Fruit fly (Drosophila melanogaster) whole organism, prepupa: Measurements from ENCODE around the gene CG9147.
A peak's percentile ranks its signal among the peaks of the same experiment; 100 is the strongest.

ENCODE experiments used
- Blimp-1 ChIP-seq: fragments of 200-800 bp; sonication (Bioruptor generic); optimal IDR thresholded peaks from 3 replicates; lab custom pipeline; 2017; ENCODE audit warnings: missing biosample characterization, missing genetic modification characterization, mild to moderate bottlenecking, moderate library complexity, missing genetic modification reagents
- CG10631 ChIP-seq: fragments of 200-800 bp; sonication (Bioruptor generic); optimal IDR thresholded peaks from 2 replicates; lab custom pipeline; 2016; ENCODE audit warnings: missing biosample characterization, missing genetic modification characterization
- CG10669 ChIP-seq: fragments of 200-800 bp; sonication (Bioruptor generic); optimal IDR thresholded peaks from 3 replicates; lab custom pipeline; 2018; ENCODE audit warnings: missing biosample characterization, mild to moderate bottlenecking, missing genetic modification characterization, moderate library complexity
- CG11902 ChIP-seq: fragments of 200-800 bp; sonication (Bioruptor generic); optimal IDR thresholded peaks from 3 replicates; lab custom pipeline; 2016; ENCODE audit warnings: missing biosample characterization, missing genetic modification characterization
- CG1621 ChIP-seq: fragments of 200-800 bp; sonication (Bioruptor generic); optimal IDR thresholded peaks from 3 replicates; lab custom pipeline; 2018; ENCODE audit warnings: missing biosample characterization, mild to moderate bottlenecking, missing genetic modification characterization
- CG16779 ChIP-seq: fragments of 200-800 bp; sonication (Bioruptor generic); optimal IDR thresholded peaks from 3 replicates; lab custom pipeline; 2017; ENCODE audit warnings: missing biosample characterization, mild to moderate bottlenecking, missing genetic modification characterization
- CG3032 ChIP-seq: fragments of 200-800 bp; optimal IDR thresholded peaks from 2 replicates; lab custom pipeline; 2019; ENCODE audit warnings: missing biosample characterization, mild to moderate bottlenecking, missing genetic modification characterization, moderate library complexity
- CG31627 ChIP-seq: fragments of 200-800 bp; sonication (Bioruptor generic); optimal IDR thresholded peaks from 3 replicates; lab custom pipeline; 2016; ENCODE audit warnings: missing biosample characterization, missing genetic modification characterization
- CG32006 ChIP-seq: fragments of 200-800 bp; sonication (Bioruptor generic); optimal IDR thresholded peaks from 3 replicates; lab custom pipeline; 2017; ENCODE audit warnings: missing biosample characterization, mild to moderate bottlenecking, missing genetic modification characterization
- CG34406 ChIP-seq: fragments of 200-800 bp; sonication (Bioruptor generic); optimal IDR thresholded peaks from 3 replicates; lab custom pipeline; 2016; ENCODE audit warnings: missing biosample characterization, missing genetic modification characterization
- CG6276 ChIP-seq: fragments of 200-800 bp; sonication (Bioruptor generic); optimal IDR thresholded peaks from 2 replicates; lab custom pipeline; 2017; ENCODE audit warnings: missing biosample characterization, mild to moderate bottlenecking, missing genetic modification characterization
- CG6792 ChIP-seq: fragments of 200-800 bp; sonication (Bioruptor generic); optimal IDR thresholded peaks from 3 replicates; lab custom pipeline; 2016; ENCODE audit warnings: missing biosample characterization, missing genetic modification characterization
- CG6808 ChIP-seq: fragments of 200-800 bp; sonication (Bioruptor generic); optimal IDR thresholded peaks from 3 replicates; lab custom pipeline; 2017; ENCODE audit warnings: missing biosample characterization, missing genetic modification characterization, mild to moderate bottlenecking, moderate library complexity, missing genetic modification reagents
- CG6854 ChIP-seq: fragments of 200-800 bp; sonication (Bioruptor generic); optimal IDR thresholded peaks from 2 replicates; lab custom pipeline; 2017; ENCODE audit warnings: missing biosample characterization, mild to moderate bottlenecking, missing genetic modification characterization
- CG8119 ChIP-seq: fragments of 200-800 bp; sonication (Bioruptor generic); IDR thresholded peaks from 3 replicates; pipeline ENCODE4 v1.3.6; 2022; ENCODE audit warnings: missing biosample characterization, missing genetic modification characterization
- CG8632 ChIP-seq: fragments of 200-800 bp; sonication (Bioruptor generic); optimal IDR thresholded peaks from 3 replicates; lab custom pipeline; 2016; ENCODE audit warnings: missing biosample characterization, missing genetic modification characterization
- Eip75B ChIP-seq: fragments of 200-800 bp; sonication (Bioruptor generic); optimal IDR thresholded peaks from 3 replicates; lab custom pipeline; 2016; ENCODE audit warnings: missing biosample characterization, missing genetic modification characterization
- Eip78C ChIP-seq: fragments of 200-800 bp; sonication (Bioruptor generic); peaks from one replicate; lab custom pipeline; 2016; ENCODE audit warnings: missing biosample characterization, missing genetic modification characterization
- Ets96B ChIP-seq: fragments of 200-800 bp; optimal IDR thresholded peaks from 2 replicates; lab custom pipeline; 2019; ENCODE audit warnings: missing biosample characterization, mild to moderate bottlenecking, missing genetic modification characterization, moderate library complexity
- Gug ChIP-seq: fragments of 200-800 bp; sonication (Bioruptor generic); IDR thresholded peaks from 2 replicates; pipeline ENCODE4 v1.3.6; 2022; ENCODE audit warnings: missing biosample characterization, missing genetic modification characterization
- Hr38 ChIP-seq: sonication (Bioruptor generic); optimal IDR thresholded peaks from 2 replicates; lab custom pipeline; 2016; ENCODE audit warnings: missing biosample characterization, missing genetic modification characterization
- Hr39 ChIP-seq: fragments of 200-800 bp; sonication (Bioruptor generic); optimal IDR thresholded peaks from 2 replicates; lab custom pipeline; 2016; ENCODE audit warnings: missing biosample characterization, missing genetic modification characterization
- Lpt ChIP-seq: fragments of 200-800 bp; sonication (Bioruptor generic); optimal IDR thresholded peaks from 3 replicates; lab custom pipeline; 2016; ENCODE audit warnings: missing biosample characterization, missing genetic modification characterization
- Met ChIP-seq: fragments of 200-800 bp; sonication (Bioruptor generic); optimal IDR thresholded peaks from 3 replicates; lab custom pipeline; 2016; ENCODE audit warnings: missing biosample characterization, missing genetic modification characterization
- Sox102F ChIP-seq: fragments of 200-800 bp; sonication (Bioruptor generic); optimal IDR thresholded peaks from 2 replicates; lab custom pipeline; 2016; ENCODE audit warnings: missing biosample characterization, mild to moderate bottlenecking, missing genetic modification characterization
- Sox14 ChIP-seq: fragments of 200-800 bp; sonication (Bioruptor generic); optimal IDR thresholded peaks from 3 replicates; lab custom pipeline; 2016; ENCODE audit warnings: missing biosample characterization, missing genetic modification characterization
- achi ChIP-seq: fragments of 200-800 bp; sonication (Bioruptor generic); optimal IDR thresholded peaks from 3 replicates; lab custom pipeline; 2016; ENCODE audit warnings: missing biosample characterization, missing genetic modification characterization
- acj6 ChIP-seq: fragments of 200-800 bp; sonication (Bioruptor generic); optimal IDR thresholded peaks from 3 replicates; lab custom pipeline; 2016; ENCODE audit warnings: missing biosample characterization, missing genetic modification characterization
- cyc ChIP-seq: fragments of 200-800 bp; sonication (Bioruptor generic); optimal IDR thresholded peaks from 3 replicates; lab custom pipeline; 2016; ENCODE audit warnings: missing biosample characterization, missing genetic modification characterization
- dac ChIP-seq: fragments of 200-800 bp; sonication (Bioruptor generic); optimal IDR thresholded peaks from 2 replicates; lab custom pipeline; 2017; ENCODE audit warnings: missing biosample characterization, mild to moderate bottlenecking, missing genetic modification characterization
- dsx ChIP-seq: fragments of 200-800 bp; optimal IDR thresholded peaks from 3 replicates; lab custom pipeline; 2019; ENCODE audit warnings: missing biosample characterization, mild to moderate bottlenecking, missing genetic modification characterization, moderate library complexity; ENCODE audit not compliant: poor library complexity, severe bottlenecking
- fkh ChIP-seq: fragments of 200-800 bp; sonication (Bioruptor generic); optimal IDR thresholded peaks from 3 replicates; lab custom pipeline; 2017; ENCODE audit warnings: missing biosample characterization, mild to moderate bottlenecking, missing genetic modification characterization, moderate library complexity
- net ChIP-seq: fragments of 200-800 bp; sonication (Bioruptor generic); optimal IDR thresholded peaks from 3 replicates; lab custom pipeline; 2016; ENCODE audit warnings: missing biosample characterization, missing genetic modification characterization
- salr ChIP-seq, 2 experiments: fragments of 200-800 bp; sonication (Bioruptor generic); optimal IDR thresholded peaks; 3 replicates each; lab custom pipeline; 2016 to 2018; ENCODE audit warnings: missing biosample characterization in 2 of 2, missing genetic modification characterization in 2 of 2, mild to moderate bottlenecking in 1 of 2
- spab ChIP-seq: fragments of 200-800 bp; sonication (Bioruptor generic); optimal IDR thresholded peaks from 2 replicates; lab custom pipeline; 2017; ENCODE audit warnings: missing biosample characterization, mild to moderate bottlenecking, missing genetic modification characterization, missing genetic modification reagents
- svp ChIP-seq: fragments of 200-800 bp; sonication (Bioruptor generic); peaks from one replicate; lab custom pipeline; 2016; ENCODE audit warnings: missing biosample characterization, missing genetic modification characterization
- topi ChIP-seq: fragments of 200-800 bp; sonication (Bioruptor generic); optimal IDR thresholded peaks from 3 replicates; lab custom pipeline; 2016; ENCODE audit warnings: missing biosample characterization, missing genetic modification characterization
- vri ChIP-seq: fragments of 200-800 bp; sonication (Bioruptor generic); optimal IDR thresholded peaks from 3 replicates; lab custom pipeline; 2016; ENCODE audit warnings: missing biosample characterization, mild to moderate bottlenecking, missing genetic modification characterization

Gene CG9147

dm6 chr2L:6084694-6085093, 18.9 kb downstream of the CG9147 start:
- no peak for TF ChIP-seq cyc
- TF ChIP-seq spab (GFP tag; lab: Kevin White, UChicago), result no peak
- peak; percentile 68 for TF ChIP-seq svp (GFP tag; lab: Kevin White, UChicago)
- TF ChIP-seq Lpt (GFP tag; lab: Kevin White, UChicago), result no peak
- TF ChIP-seq acj6 (GFP tag; lab: Kevin White, UChicago), result no peak
- no peak for TF ChIP-seq fkh
- TF ChIP-seq Gug, result no peak
- no peak for TF ChIP-seq net
- TF ChIP-seq CG8632 (GFP tag; lab: Kevin White, UChicago), result no peak
- no peak for TF ChIP-seq CG11902 (GFP tag; lab: Kevin White, UChicago)
- TF ChIP-seq dac, result no peak
- TF ChIP-seq vri (GFP tag; lab: Kevin White, UChicago), result peak; percentile 6

dm6 chr2L:6085733-6086317, 20.0 kb downstream of the CG9147 start:
- no peak for TF ChIP-seq CG32006 (GFP tag; lab: Kevin White, UChicago)
- peak; percentile 68 for TF ChIP-seq vri (GFP tag; lab: Kevin White, UChicago)
- TF ChIP-seq fkh, result peak; percentile 50
- peak; percentile 69 for TF ChIP-seq svp (GFP tag; lab: Kevin White, UChicago)
- TF ChIP-seq, all 60 proteins: peak for 3

dm6 chr2L:6086771-6087170, 21.0 kb downstream of the CG9147 start:
- TF ChIP-seq Hr39 (GFP tag; lab: Kevin White, UChicago), result peak; percentile 48
- TF ChIP-seq vri (GFP tag; lab: Kevin White, UChicago), result peak; percentile 42
- TF ChIP-seq Hr38 (GFP tag; lab: Kevin White, UChicago), result no peak
- peak; percentile 66 for TF ChIP-seq Met
- peak; percentile 65 for TF ChIP-seq Blimp-1
- peak; percentile 35 for TF ChIP-seq Eip78C (GFP tag; lab: Kevin White, UChicago)
- TF ChIP-seq CG6276, result no peak
- peak; percentile 26 for TF ChIP-seq CG31627 (GFP tag; lab: Kevin White, UChicago)
- no peak for TF ChIP-seq CG6854 (GFP tag; lab: Kevin White, UChicago)
- no peak for TF ChIP-seq dsx (GFP tag; lab: Kevin White, UChicago)

dm6 chr2L:6087685-6088084, 21.9 kb downstream of the CG9147 start:
- no peak for TF ChIP-seq dac
- TF ChIP-seq, all 60 proteins: peak for 0

- peak in 1 of 2 experiments; percentile 35 for TF ChIP-seq salr (GFP tag; optimal IDR thresholded peaks at IDR 0.05; lab: Kevin White, UChicago)
- TF ChIP-seq CG16779 (tag; lab: Kevin White, UChicago), result peak; percentile 66
- no peak for TF ChIP-seq CG3032 (tag; lab: Kevin White, UChicago)
- TF ChIP-seq fkh, result peak; percentile 95
- peak; percentile 99 for TF ChIP-seq Blimp-1
- TF ChIP-seq Sox14 (GFP tag; lab: Kevin White, UChicago), result peak; percentile 77
- TF ChIP-seq CG6792, result no peak
- TF ChIP-seq dsx (GFP tag; lab: Kevin White, UChicago), result peak; percentile 80
- 0 out of 3 replicates have a peak, but pooled peaks have one; percentile 15 for TF ChIP-seq CG8119
- TF ChIP-seq Ets96B (tag; lab: Kevin White, UChicago), result no peak
- TF ChIP-seq CG6854 (GFP tag; lab: Kevin White, UChicago), result peak; percentile 72
- TF ChIP-seq vri (GFP tag; lab: Kevin White, UChicago), result peak; percentile 72
- TF ChIP-seq Sox102F, result peak; percentile 23
- no peak for TF ChIP-seq CG10631 (GFP tag; lab: Kevin White, UChicago)
- TF ChIP-seq CG31627 (GFP tag; lab: Kevin White, UChicago), result peak; percentile 23
- TF ChIP-seq CG11902 (GFP tag; lab: Kevin White, UChicago), result no peak
- TF ChIP-seq Gug, result peak; percentile 53
- no peak for TF ChIP-seq CG10669
- peak; percentile 14 for TF ChIP-seq net
- peak; percentile 53 for TF ChIP-seq CG1621 (tag; lab: Kevin White, UChicago)
- no peak for TF ChIP-seq acj6 (GFP tag; lab: Kevin White, UChicago)
- TF ChIP-seq topi, result peak; percentile 17
- no peak for TF ChIP-seq CG34406 (GFP tag; lab: Kevin White, UChicago)
- TF ChIP-seq achi (GFP tag; lab: Kevin White, UChicago), result no peak
- peak; percentile 93 for TF ChIP-seq Eip75B (GFP tag; lab: Kevin White, UChicago)
- TF ChIP-seq CG32006 (GFP tag; lab: Kevin White, UChicago), result no peak
- TF ChIP-seq spab (GFP tag; lab: Kevin White, UChicago), result no peak
- no peak for TF ChIP-seq CG6808 (GFP tag; lab: Kevin White, UChicago)
Measured at dm6 chr2L:6088371-6089365, 22.9 kb downstream of the CG9147 start.
